Worm (Caenorhabditis elegans) whole organism, L4 larva: ENCODE results near the gene R01H2.8.

ENCODE experiments used
- F49E8.2 ChIP-seq: sonication (generic microtip); optimal IDR thresholded peaks from 2 replicates; lab custom pipeline; 2016; ENCODE audit warnings: missing compliant biosample characterization, mild to moderate bottlenecking, missing genetic modification characterization, borderline replicate concordance
- T20F7.1 ChIP-seq: fragments of 200-800 bp; sonication (Bioruptor generic); optimal IDR thresholded peaks from 2 replicates; lab custom pipeline; 2018; ENCODE audit warnings: mild to moderate bottlenecking, missing genetic modification characterization, missing compliant biosample characterization
- T26A8.4 ChIP-seq: fragments of 200-800 bp; sonication (Bioruptor generic); IDR thresholded peaks from 2 replicates; pipeline ENCODE4 v1.3.6; 2022; ENCODE audit warnings: missing genetic modification characterization, missing compliant biosample characterization
- aly-2 ChIP-seq: sonication (generic microtip); optimal IDR thresholded peaks from 2 replicates; lab custom pipeline; 2018; ENCODE audit warnings: missing biosample characterization, missing genetic modification characterization
- ama-1 ChIP-seq: fragments of 150-350 bp; optimal IDR thresholded peaks from 2 replicates; lab custom pipeline; 2014; ENCODE audit warnings: inconsistent platforms, mixed read lengths
- ceh-32 ChIP-seq: sonication (generic microtip); optimal IDR thresholded peaks from 2 replicates; lab custom pipeline; 2016; ENCODE audit warnings: mild to moderate bottlenecking, missing genetic modification characterization, missing compliant biosample characterization; ENCODE audit not compliant: poor library complexity
- ceh-44 ChIP-seq: fragments of 200-800 bp; sonication (Bioruptor generic); IDR thresholded peaks from 2 replicates; pipeline ENCODE4 v1.3.6; 2022; ENCODE audit warnings: missing genetic modification reagents, missing genetic modification characterization, missing compliant biosample characterization
- ceh-82 ChIP-seq: sonication (generic microtip); optimal IDR thresholded peaks from 2 replicates; lab custom pipeline; 2017; ENCODE audit warnings: missing biosample characterization, missing genetic modification characterization
- cey-2 ChIP-seq: sonication (generic microtip); optimal IDR thresholded peaks from 3 replicates; lab custom pipeline; 2017; ENCODE audit warnings: missing genetic modification characterization, mild to moderate bottlenecking, missing compliant biosample characterization, antibody characterized with exemption, borderline replicate concordance; ENCODE audit not compliant: insufficient read depth
- daf-16 ChIP-seq, 3 experiments: sonication (generic microtip); optimal IDR thresholded peaks; 2 replicates each; lab custom pipeline; 2016 to 2017; ENCODE audit warnings: missing genetic modification characterization in 3 of 3, missing genetic modification reagents in 3 of 3, mild to moderate bottlenecking in 2 of 3, missing compliant biosample characterization in 2 of 3, missing biosample characterization in 1 of 3, moderate library complexity in 1 of 3
- dmd-6 ChIP-seq: fragments of 200-800 bp; sonication (Bioruptor generic); IDR thresholded peaks from 2 replicates; pipeline ENCODE4 v1.3.6; 2022; ENCODE audit warnings: missing genetic modification reagents, missing genetic modification characterization, missing compliant biosample characterization
- dpl-1 ChIP-seq: fragments of 150-350 bp; optimal IDR thresholded peaks from 2 replicates; lab custom pipeline; 2014; ENCODE audit warnings: missing biosample characterization, missing genetic modification reagents, missing genetic modification characterization
- dve-1 ChIP-seq: sonication (generic microtip); optimal IDR thresholded peaks from 2 replicates; lab custom pipeline; 2017; ENCODE audit warnings: antibody characterized with exemption, mild to moderate bottlenecking, missing genetic modification characterization, missing compliant biosample characterization; ENCODE audit not compliant: insufficient read depth
- fkh-10 ChIP-seq: fragments of 150-350 bp; optimal IDR thresholded peaks from 2 replicates; lab custom pipeline; 2014; ENCODE audit warnings: missing biosample characterization, missing genetic modification reagents, missing genetic modification characterization
- hlh-11 ChIP-seq: fragments of 200-800 bp; sonication (Bioruptor generic); optimal IDR thresholded peaks from 2 replicates; lab custom pipeline; 2018; ENCODE audit warnings: mild to moderate bottlenecking, missing genetic modification characterization, missing compliant biosample characterization
- hlh-30 ChIP-seq: sonication (generic microtip); optimal IDR thresholded peaks from 2 replicates; lab custom pipeline; 2017; ENCODE audit warnings: antibody characterized with exemption, mild to moderate bottlenecking, missing genetic modification characterization, missing compliant biosample characterization; ENCODE audit not compliant: insufficient read depth
- lin-13 ChIP-seq: fragments of 150-350 bp; optimal IDR thresholded peaks from 2 replicates; lab custom pipeline; 2014; ENCODE audit warnings: missing biosample characterization, missing genetic modification reagents, missing genetic modification characterization
- lin-38 ChIP-seq: fragments of 200-800 bp; sonication (Bioruptor generic); IDR thresholded peaks from 2 replicates; pipeline ENCODE4 v1.3.6; 2022; ENCODE audit warnings: missing genetic modification reagents, missing genetic modification characterization, missing compliant biosample characterization
- madf-5 ChIP-seq, 2 experiments: fragments of 200-800 bp; sonication (Bioruptor generic); IDR thresholded peaks; 2 replicates each; pipeline ENCODE4 v1.3.6; 2022; ENCODE audit warnings: missing compliant biosample characterization in 2 of 2, missing genetic modification characterization in 2 of 2
- madf-9 ChIP-seq: fragments of 200-800 bp; sonication (Bioruptor generic); conservative IDR thresholded peaks from 2 replicates; pipeline ENCODE4 v1.3.6; 2022; ENCODE audit warnings: missing genetic modification reagents, missing genetic modification characterization, missing compliant biosample characterization
- mep-1 ChIP-seq: fragments of 150-350 bp; sonication (generic microtip); optimal IDR thresholded peaks from 3 replicates; lab custom pipeline; 2014; ENCODE audit warnings: missing biosample characterization, missing genetic modification characterization
- mes-2 ChIP-seq: sonication (generic microtip); optimal IDR thresholded peaks from 2 replicates; lab custom pipeline; 2016; ENCODE audit warnings: missing genotype, mild to moderate bottlenecking, missing genetic modification characterization, missing compliant biosample characterization; ENCODE audit not compliant: poor library complexity, severe bottlenecking
- mxl-3 ChIP-seq: fragments of 200-800 bp; sonication (Bioruptor generic); optimal IDR thresholded peaks from 2 replicates; lab custom pipeline; 2018; ENCODE audit warnings: mild to moderate bottlenecking, missing genetic modification characterization, missing compliant biosample characterization
- nhr-10 ChIP-seq: fragments of 150-350 bp; optimal IDR thresholded peaks from 2 replicates; lab custom pipeline; 2014; ENCODE audit warnings: missing biosample characterization, missing genetic modification characterization
- nhr-11 ChIP-seq: fragments of 150-350 bp; optimal IDR thresholded peaks from 2 replicates; lab custom pipeline; 2014; ENCODE audit warnings: missing biosample characterization, missing genetic modification characterization
- nhr-237 ChIP-seq: sonication (generic microtip); optimal IDR thresholded peaks from 2 replicates; lab custom pipeline; 2017; ENCODE audit warnings: missing biosample characterization, missing genetic modification characterization
- nhr-28 ChIP-seq: fragments of 150-350 bp; optimal IDR thresholded peaks from 2 replicates; lab custom pipeline; 2014; ENCODE audit warnings: missing biosample characterization, missing genetic modification characterization
- nhr-42 ChIP-seq: fragments of 200-800 bp; sonication (Bioruptor generic); IDR thresholded peaks from 2 replicates; pipeline ENCODE4 v1.3.6; 2022; ENCODE audit warnings: missing genetic modification characterization, missing compliant biosample characterization
- nhr-6 ChIP-seq: fragments of 150-350 bp; optimal IDR thresholded peaks from 2 replicates; lab custom pipeline; 2014; ENCODE audit warnings: missing biosample characterization, missing genetic modification characterization
- nhr-77 ChIP-seq: fragments of 150-350 bp; optimal IDR thresholded peaks from 2 replicates; lab custom pipeline; 2014; ENCODE audit warnings: missing biosample characterization, missing genetic modification characterization
- rbr-2 ChIP-seq: sonication (generic microtip); optimal IDR thresholded peaks from 2 replicates; lab custom pipeline; 2016; ENCODE audit warnings: missing genotype, missing genetic modification characterization, missing compliant biosample characterization
- saeg-2 ChIP-seq: fragments of 200-800 bp; sonication (Bioruptor generic); IDR thresholded peaks from 2 replicates; pipeline ENCODE4 v1.3.6; 2022; ENCODE audit warnings: missing genetic modification reagents, missing genetic modification characterization, missing compliant biosample characterization
- spr-3 ChIP-seq: fragments of 200-800 bp; sonication (Bioruptor generic); optimal IDR thresholded peaks from 2 replicates; lab custom pipeline; 2018; ENCODE audit warnings: mild to moderate bottlenecking, missing genetic modification characterization, missing compliant biosample characterization
- tra-1 ChIP-seq: fragments of 200-800 bp; sonication (Bioruptor generic); IDR thresholded peaks from 2 replicates; pipeline ENCODE4 v1.3.6; 2022; ENCODE audit warnings: missing genetic modification reagents, missing genetic modification characterization, missing compliant biosample characterization
- unc-130 ChIP-seq: sonication (generic microtip); optimal IDR thresholded peaks from 2 replicates; lab custom pipeline; 2016; ENCODE audit warnings: missing genetic modification reagents, missing genetic modification characterization, missing compliant biosample characterization
- unc-62 ChIP-seq, 3 experiments: fragments of 150-350 bp in 1 of 3; sonication (generic microtip); optimal IDR thresholded peaks in 2 of 3; peaks in 1 of 3; 1 replicate in 1 of 3; 2 replicates in 2 of 3; lab custom pipeline; 2014 to 2017; ENCODE audit warnings: missing biosample characterization in 3 of 3, missing genetic modification characterization in 3 of 3, missing genetic modification reagents in 3 of 3, missing genotype in 1 of 3
- zfp-3 ChIP-seq: fragments of 200-800 bp; sonication (Bioruptor generic); conservative IDR thresholded peaks from 2 replicates; pipeline ENCODE4 v1.3.6; 2022; ENCODE audit warnings: missing genetic modification reagents, missing genetic modification characterization, missing compliant biosample characterization
- zip-2 ChIP-seq: fragments of 150-350 bp; optimal IDR thresholded peaks from 2 replicates; lab custom pipeline; 2014; ENCODE audit warnings: missing biosample characterization, missing genetic modification characterization
- ztf-7 ChIP-seq: fragments of 150-350 bp; optimal IDR thresholded peaks from 2 replicates; lab custom pipeline; 2014; ENCODE audit warnings: missing biosample characterization, missing genetic modification characterization

The R01H2.8 gene

DNA sequence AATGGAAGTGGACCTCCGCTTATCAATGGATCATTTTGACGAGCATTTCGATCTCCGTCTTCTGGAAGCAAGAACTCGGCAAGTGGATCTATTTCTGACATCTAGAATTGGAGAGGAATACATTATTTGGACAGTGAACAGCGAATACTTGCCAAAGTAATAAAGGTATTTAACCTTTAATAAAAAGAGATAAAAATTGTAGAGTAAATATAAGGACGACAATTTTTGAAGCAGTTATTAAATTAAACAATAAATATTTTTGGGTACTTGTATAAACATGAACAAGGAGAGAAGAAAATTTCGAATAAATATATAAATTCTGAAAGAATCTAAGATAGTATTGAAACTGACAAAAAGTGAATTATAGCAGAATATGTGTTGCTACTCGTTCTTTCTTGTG lies 3.6 kb downstream of the R01H2.8 start, which contains the start of gene lin-37:
TSS of gene lin-37 (minus strand) at position 101 of the 400 bp plus-strand sequence.
- TF ChIP-seq lin-38 (GFP tag; lab: Robert Waterston, UW), result peak; percentile 44; the same call in 1 of the 2 replicates
- TF ChIP-seq hlh-30 (tag; lab: Kevin White, UChicago), result no peak
- TF ChIP-seq cey-2 (tag; lab: Kevin White, UChicago), result no peak
- TF ChIP-seq hlh-11, result no peak

DNA sequence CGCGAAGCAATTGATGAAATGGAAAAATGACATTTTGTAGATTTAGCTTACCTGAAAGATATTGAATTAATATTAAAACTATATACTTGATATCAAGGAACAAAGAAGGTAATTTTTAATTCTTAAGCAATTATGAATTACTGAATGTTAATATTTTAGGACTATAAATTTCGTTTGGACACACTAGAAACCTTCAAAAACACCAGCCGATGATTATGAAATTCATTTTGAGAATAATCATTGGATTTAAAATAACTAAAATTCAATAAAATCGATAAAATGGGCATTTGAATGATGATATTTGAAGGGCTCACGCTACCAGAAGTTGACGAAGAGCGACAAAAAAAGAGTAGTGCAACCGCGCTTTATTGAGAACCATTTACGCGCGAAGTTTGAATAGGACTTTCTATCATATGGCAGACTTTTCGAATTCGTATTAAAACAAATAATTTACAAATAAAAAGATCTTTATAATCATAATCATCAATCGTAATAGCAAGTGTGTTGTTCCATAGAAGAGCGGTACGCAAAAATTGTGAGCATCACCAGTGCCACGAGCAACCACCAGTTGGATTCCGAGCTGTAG lies 5.0 kb downstream of the R01H2.8 start, which contains the start of gene ZK418.5:
TSS of gene ZK418.5 (minus strand) at position 51 of the 586 bp plus-strand sequence.
- TF ChIP-seq dmd-6 (GFP tag; lab: Robert Waterston, UW), result 0 out of 2 replicates have a peak, but pooled peaks have one; percentile 9
- no peak for TF ChIP-seq nhr-10 (tag; lab: Kevin White, UChicago)
- peak; percentile 95 for TF ChIP-seq dpl-1 (GFP tag; lab: Kevin White, UChicago)
- peak; percentile 95 for TF ChIP-seq lin-38 (GFP tag; lab: Robert Waterston, UW)
- TF ChIP-seq madf-9 (GFP tag; lab: Robert Waterston, UW), result no peak
- no peak for TF ChIP-seq ceh-32 (tag; lab: Kevin White, UChicago)
- TF ChIP-seq zip-2 (tag; lab: Kevin White, UChicago), result no peak
- TF ChIP-seq nhr-237, result no peak
- TF ChIP-seq zfp-3 (GFP tag; lab: Robert Waterston, UW), result no peak
- no peak for TF ChIP-seq nhr-77 (tag; lab: Kevin White, UChicago)
- TF ChIP-seq nhr-28 (tag; lab: Kevin White, UChicago), result peak; percentile 29
- no peak for TF ChIP-seq nhr-42 (GFP tag; lab: Robert Waterston, UW)
- no peak for TF ChIP-seq ztf-7 (tag; lab: Kevin White, UChicago)
- TF ChIP-seq mxl-3 (GFP tag; lab: Kevin White, UChicago), result no peak
- no peak for TF ChIP-seq dve-1 (tag; lab: Kevin White, UChicago)
- TF ChIP-seq nhr-11 (tag; lab: Kevin White, UChicago), result no peak
- no peak for TF ChIP-seq saeg-2 (GFP tag; lab: Robert Waterston, UW)
- TF ChIP-seq spr-3, result no peak
- TF ChIP-seq T26A8.4 (GFP tag; lab: Robert Waterston, UW), result no peak
- no peak for TF ChIP-seq mes-2 (tag; lab: Kevin White, UChicago)
- no peak for TF ChIP-seq ama-1 (lab: Kevin White, UChicago)
- TF ChIP-seq fkh-10 (GFP tag; lab: Kevin White, UChicago), result no peak
- TF ChIP-seq unc-130 (GFP tag; lab: Kevin White, UChicago), result no peak
- TF ChIP-seq lin-13, result no peak
- no peak for TF ChIP-seq daf-16 (GFP tag; optimal IDR thresholded peaks at IDR 0.05; lab: Kevin White, UChicago)
- peak; percentile 12 for TF ChIP-seq daf-16 (tag; optimal IDR thresholded peaks at IDR 0.05; lab: Kevin White, UChicago)
- TF ChIP-seq nhr-6 (tag; lab: Kevin White, UChicago), result peak; percentile 50
- TF ChIP-seq ceh-44 (GFP tag; lab: Robert Waterston, UW), result no peak
- peak; percentile 54 for TF ChIP-seq hlh-30 (tag; lab: Kevin White, UChicago)
- TF ChIP-seq mep-1 (tag; lab: Kevin White, UChicago), result peak; percentile 34
- TF ChIP-seq T20F7.1, result peak; percentile 25
- TF ChIP-seq madf-5 (GFP tag; IDR thresholded peaks at IDR 0.05; lab: Robert Waterston, UW), result no peak
- peak; percentile 24 for TF ChIP-seq rbr-2 (tag; lab: Kevin White, UChicago)
- no peak for TF ChIP-seq tra-1 (GFP tag; lab: Robert Waterston, UW)
- TF ChIP-seq unc-62 (GFP tag; optimal IDR thresholded peaks at IDR 0.05 in 1 of 2; lab: Kevin White, UChicago), result peak in 1 of 2 experiments; percentile 92
- TF ChIP-seq unc-62 (tag; optimal IDR thresholded peaks at IDR 0.05; lab: Kevin White, UChicago), result no peak
- no peak for TF ChIP-seq aly-2 (tag; lab: Kevin White, UChicago)
- no peak for TF ChIP-seq F49E8.2 (tag; lab: Kevin White, UChicago)
- TF ChIP-seq ceh-82, result no peak
